Fruit fly (Drosophila melanogaster): ENCODE measurements around the gene CG5250.

CG5250 gene

DNA sequence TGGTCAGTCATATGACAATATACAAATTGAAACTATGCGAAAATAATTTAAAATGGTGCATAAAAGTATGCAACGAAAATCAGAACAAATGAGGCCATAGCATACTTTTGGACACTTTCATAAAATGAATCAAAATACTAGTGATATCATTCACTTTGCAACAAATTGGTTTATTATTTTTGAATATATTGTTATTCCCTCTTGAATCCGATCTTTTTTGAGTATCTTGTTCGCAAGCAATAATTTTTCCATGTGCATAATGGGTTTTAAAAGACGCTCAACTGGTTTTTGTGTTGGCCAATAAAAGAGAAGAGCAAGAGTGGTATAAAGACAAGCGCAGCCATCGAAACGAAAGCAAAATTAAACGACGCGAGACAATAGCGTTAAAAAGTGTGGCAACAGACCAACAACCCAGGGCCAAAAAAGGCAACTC, 41.3 kb downstream of the CG5250 start (continued):
- no peak for TF ChIP-seq CG3838 (GFP tag; optimal IDR thresholded peaks at IDR 0.05)
- TF ChIP-seq fd3F (GFP tag; optimal IDR thresholded peaks at IDR 0.05): peak; percentile 22
- TF ChIP-seq Meics (GFP tag; optimal IDR thresholded peaks at IDR 0.05): peak; percentile 21
- TF ChIP-seq CG13624 (GFP tag; optimal IDR thresholded peaks at IDR 0.05): no peak
- TF ChIP-seq CG2712 (tag; optimal IDR thresholded peaks at IDR 0.05): peak; percentile 14
- no peak for TF ChIP-seq al (GFP tag; IDR thresholded peaks at IDR 0.05)
- TF ChIP-seq row (GFP tag; IDR thresholded peaks at IDR 0.05): peak; percentile 68
- no peak for TF ChIP-seq cg (GFP tag; optimal IDR thresholded peaks at IDR 0.05)
- no peak for TF ChIP-seq pb (GFP tag; optimal IDR thresholded peaks at IDR 0.05)
- no peak for TF ChIP-seq zf30C (GFP tag; optimal IDR thresholded peaks at IDR 0.05)
- TF ChIP-seq CG11456 (GFP tag; IDR thresholded peaks at IDR 0.05): no peak
- TF ChIP-seq Kr (GFP tag; optimal IDR thresholded peaks at IDR 0.05): no peak
- no peak for TF ChIP-seq CG4730 (GFP tag; IDR thresholded peaks at IDR 0.05)
- no peak for TF ChIP-seq CG7357 (GFP tag; IDR thresholded peaks at IDR 0.05)
- peak; percentile 19 for TF ChIP-seq Fer1 (GFP tag; optimal IDR thresholded peaks at IDR 0.05)
- 0 out of 3 replicates have a peak, but pooled peaks have one; percentile 21 for TF ChIP-seq CG17361 (GFP tag; IDR thresholded peaks at IDR 0.05)
- no peak for TF ChIP-seq chm (GFP tag; IDR thresholded peaks at IDR 0.05)
- no peak for TF ChIP-seq CG14441 (GFP tag; IDR thresholded peaks at IDR 0.05)
- peak; percentile 10 for TF ChIP-seq CG1603 (tag; optimal IDR thresholded peaks at IDR 0.05)
- TF ChIP-seq gem (tag; optimal IDR thresholded peaks at IDR 0.05): peak; percentile 54
- no peak for TF ChIP-seq gce (GFP tag; IDR thresholded peaks at IDR 0.05)
- no peak for TF ChIP-seq Max (GFP tag; optimal IDR thresholded peaks at IDR 0.05)
- TF ChIP-seq CG14014 (GFP tag; IDR thresholded peaks at IDR 0.05): no peak
- TF ChIP-seq ash1 (GFP tag; optimal IDR thresholded peaks at IDR 0.05): no peak
- TF ChIP-seq mam (GFP tag; optimal IDR thresholded peaks at IDR 0.05): no peak
- TF ChIP-seq tll (GFP tag; optimal IDR thresholded peaks at IDR 0.05): no peak
- TF ChIP-seq CG5180 (GFP tag; optimal IDR thresholded peaks at IDR 0.05): peak; percentile 27
- peak; percentile 55 for TF ChIP-seq Nf-YC (tag; optimal IDR thresholded peaks at IDR 0.05)
- TF ChIP-seq Fer2 (tag; optimal IDR thresholded peaks at IDR 0.05): no peak
- TF ChIP-seq tna (GFP tag; IDR thresholded peaks at IDR 0.05; ENCODE audit: partially characterized antibody): no peak
- TF ChIP-seq Atf6 (GFP tag; IDR thresholded peaks at IDR 0.05): no peak
- TF ChIP-seq CG30403 (GFP tag; optimal IDR thresholded peaks at IDR 0.05): peak; percentile 24
- peak in 1 of 2 experiments; percentile 16 for TF ChIP-seq dpn (GFP tag; optimal IDR thresholded peaks at IDR 0.05)
- TF ChIP-seq CG17612 (GFP tag; IDR thresholded peaks at IDR 0.05): peak; percentile 98
- TF ChIP-seq Xbp1 (GFP tag; optimal IDR thresholded peaks at IDR 0.05): no peak
- peak in 1 of 2 experiments; percentile 65 for TF ChIP-seq Hr51 (GFP tag; optimal IDR thresholded peaks at IDR 0.05)
- TF ChIP-seq stc (GFP tag; IDR thresholded peaks at IDR 0.05): no peak
- TF ChIP-seq exex (tag; optimal IDR thresholded peaks at IDR 0.05): no peak
- TF ChIP-seq Eip74EF (GFP tag; optimal IDR thresholded peaks at IDR 0.05): no peak
- TF ChIP-seq Hand (GFP tag; optimal IDR thresholded peaks at IDR 0.05): no peak
- no peak for TF ChIP-seq Side (GFP tag; optimal IDR thresholded peaks at IDR 0.05)
- TF ChIP-seq sens (GFP tag): peak; percentile 62
- TF ChIP-seq scrt (GFP tag; optimal IDR thresholded peaks at IDR 0.05): peak; percentile 14
- no peak for TF ChIP-seq h (optimal IDR thresholded peaks at IDR 0.05)
- peak; percentile 23 for TF ChIP-seq Ssrp (tag; optimal IDR thresholded peaks at IDR 0.05)
- no peak for TF ChIP-seq MESR4 (GFP tag; optimal IDR thresholded peaks at IDR 0.05)
- TF ChIP-seq onecut (GFP tag; IDR thresholded peaks at IDR 0.05): no peak
- no peak for TF ChIP-seq CG7987 (GFP tag; optimal IDR thresholded peaks at IDR 0.05)
- no peak for TF ChIP-seq oc (tag; optimal IDR thresholded peaks at IDR 0.05)
- peak; percentile 12 for TF ChIP-seq pros (GFP tag; optimal IDR thresholded peaks at IDR 0.05)
- peak; percentile 35 for TF ChIP-seq nom (GFP tag; optimal IDR thresholded peaks at IDR 0.05)
